Worm (Caenorhabditis elegans) whole organism, L2 larva: ENCODE data around the gene hgap-2.

ENCODE experiments used
- R02D3.7 ChIP-seq: fragments of 150-350 bp; optimal IDR thresholded peaks from 2 replicates; lab custom pipeline; 2014; ENCODE audit warnings: missing biosample characterization, missing genetic modification characterization
- Y55F3AM.14 ChIP-seq: fragments of 200-800 bp; sonication (Bioruptor generic); optimal IDR thresholded peaks from 2 replicates; lab custom pipeline; 2018; ENCODE audit warnings: mild to moderate bottlenecking, missing genetic modification characterization, missing compliant biosample characterization
- ZK546.5 ChIP-seq: sonication (generic microtip); optimal IDR thresholded peaks from 2 replicates; lab custom pipeline; 2017; ENCODE audit warnings: missing biosample characterization, missing genetic modification characterization
- alr-1 ChIP-seq: fragments of 150-350 bp; optimal IDR thresholded peaks from 2 replicates; lab custom pipeline; 2014; ENCODE audit warnings: missing biosample characterization, missing genetic modification characterization
- ama-1 ChIP-seq: fragments of 150-350 bp; optimal IDR thresholded peaks from 2 replicates; lab custom pipeline; 2018; ENCODE audit warnings: inconsistent platforms
- blmp-1 ChIP-seq: sonication (generic microtip); optimal IDR thresholded peaks from 2 replicates; lab custom pipeline; 2017; ENCODE audit warnings: missing genetic modification characterization, mild to moderate bottlenecking, missing compliant biosample characterization, antibody characterized with exemption, moderate library complexity; ENCODE audit not compliant: insufficient read depth
- crh-2 ChIP-seq: sonication (generic microtip); optimal IDR thresholded peaks from 2 replicates; lab custom pipeline; 2017; ENCODE audit warnings: missing biosample characterization, missing genetic modification characterization
- dmd-4 ChIP-seq: sonication (generic microtip); optimal IDR thresholded peaks from 2 replicates; lab custom pipeline; 2017; ENCODE audit warnings: missing biosample characterization, missing genetic modification characterization
- elt-1 ChIP-seq: fragments of 150-350 bp; optimal IDR thresholded peaks from 2 replicates; lab custom pipeline; 2014; ENCODE audit warnings: missing biosample characterization, missing genetic modification characterization
- fos-1 ChIP-seq: fragments of 150-350 bp; optimal IDR thresholded peaks from 2 replicates; lab custom pipeline; 2014; ENCODE audit warnings: missing biosample characterization, missing genetic modification characterization
- lin-11 ChIP-seq: fragments of 150-350 bp; sonication (generic microtip); optimal IDR thresholded peaks from 2 replicates; lab custom pipeline; 2014; ENCODE audit warnings: missing biosample characterization, missing genetic modification characterization, inconsistent platforms, mixed read lengths
- lin-13 ChIP-seq: fragments of 150-350 bp; optimal IDR thresholded peaks from 2 replicates; lab custom pipeline; 2014; ENCODE audit warnings: missing biosample characterization, missing genetic modification reagents, missing genetic modification characterization
- lsy-2 ChIP-seq, 2 experiments: fragments of 150-350 bp in 1 of 2; sonication (generic microtip) in 1 of 2; optimal IDR thresholded peaks; 2 replicates each; lab custom pipeline; 2014 to 2017; ENCODE audit warnings: missing biosample characterization in 2 of 2, missing genetic modification characterization in 2 of 2
- mab-5 ChIP-seq: fragments of 150-350 bp; optimal IDR thresholded peaks from 2 replicates; lab custom pipeline; 2014; ENCODE audit warnings: missing biosample characterization, missing genetic modification characterization
- mbf-1 ChIP-seq: sonication (generic microtip); optimal IDR thresholded peaks from 2 replicates; lab custom pipeline; 2017; ENCODE audit warnings: missing biosample characterization, missing genetic modification characterization
- mdl-1 ChIP-seq, 2 experiments: fragments of 150-350 bp in 1 of 2; sonication (generic microtip) in 1 of 2; optimal IDR thresholded peaks; 2 replicates each; lab custom pipeline; 2017; ENCODE audit warnings: missing biosample characterization in 2 of 2, missing genetic modification characterization in 2 of 2
- nhr-10 ChIP-seq: sonication (generic microtip); optimal IDR thresholded peaks from 2 replicates; lab custom pipeline; 2017; ENCODE audit warnings: missing biosample characterization, missing genetic modification characterization
- nhr-11 ChIP-seq: fragments of 150-350 bp; optimal IDR thresholded peaks from 2 replicates; lab custom pipeline; 2014; ENCODE audit warnings: missing biosample characterization, missing genetic modification characterization
- nhr-129 ChIP-seq: fragments of 150-350 bp; optimal IDR thresholded peaks from 2 replicates; lab custom pipeline; 2014; ENCODE audit warnings: missing biosample characterization, missing genetic modification characterization
- nhr-21 ChIP-seq: fragments of 150-350 bp; optimal IDR thresholded peaks from 2 replicates; lab custom pipeline; 2014; ENCODE audit warnings: missing biosample characterization, missing genetic modification characterization
- nhr-23 ChIP-seq: fragments of 150-350 bp; optimal IDR thresholded peaks from 2 replicates; lab custom pipeline; 2014; ENCODE audit warnings: missing biosample characterization, missing genetic modification reagents, missing genetic modification characterization
- peb-1 ChIP-seq: fragments of 150-350 bp; optimal IDR thresholded peaks from 2 replicates; lab custom pipeline; 2014; ENCODE audit warnings: missing biosample characterization, missing genetic modification characterization
- sem-4 ChIP-seq: fragments of 150-350 bp; optimal IDR thresholded peaks from 2 replicates; lab custom pipeline; 2014; ENCODE audit warnings: missing biosample characterization, missing genetic modification reagents, missing genetic modification characterization
- skn-1 ChIP-seq: sonication (generic microtip); optimal IDR thresholded peaks from 2 replicates; lab custom pipeline; 2017; ENCODE audit warnings: missing biosample characterization, missing genetic modification characterization
- sma-3 ChIP-seq: sonication (generic microtip); optimal IDR thresholded peaks from 2 replicates; lab custom pipeline; 2016; ENCODE audit warnings: missing genetic modification reagents, missing genetic modification characterization, missing compliant biosample characterization
- snpc-4 ChIP-seq: fragments of 150-350 bp; optimal IDR thresholded peaks from 2 replicates; lab custom pipeline; 2014; ENCODE audit warnings: missing biosample characterization, missing genetic modification characterization
- unc-39 ChIP-seq: fragments of 150-350 bp; optimal IDR thresholded peaks from 2 replicates; lab custom pipeline; 2014; ENCODE audit warnings: missing biosample characterization, missing genetic modification characterization
- unc-55 ChIP-seq: fragments of 150-350 bp; sonication (generic microtip); optimal IDR thresholded peaks from 3 replicates; lab custom pipeline; 2014; ENCODE audit warnings: missing biosample characterization, missing genetic modification reagents, missing genetic modification characterization
- unc-62 ChIP-seq: fragments of 150-350 bp; optimal IDR thresholded peaks from 2 replicates; lab custom pipeline; 2014; ENCODE audit warnings: missing biosample characterization, missing genetic modification reagents, missing genetic modification characterization
- zag-1 ChIP-seq: fragments of 150-350 bp; optimal IDR thresholded peaks from 2 replicates; lab custom pipeline; 2014; ENCODE audit warnings: missing biosample characterization, missing genetic modification characterization
- ztf-1 ChIP-seq: fragments of 200-800 bp; sonication (Bioruptor generic); conservative IDR thresholded peaks from 2 replicates; pipeline ENCODE4 v1.3.6; 2022; ENCODE audit warnings: missing genetic modification characterization, missing compliant biosample characterization
- ztf-11 ChIP-seq: sonication (generic microtip); optimal IDR thresholded peaks from 2 replicates; lab custom pipeline; 2017; ENCODE audit warnings: missing biosample characterization, missing genetic modification characterization
- ztf-4 ChIP-seq: fragments of 150-350 bp; optimal IDR thresholded peaks from 2 replicates; lab custom pipeline; 2014; ENCODE audit warnings: missing biosample characterization, missing genetic modification characterization

Gene hgap-2

DNA sequence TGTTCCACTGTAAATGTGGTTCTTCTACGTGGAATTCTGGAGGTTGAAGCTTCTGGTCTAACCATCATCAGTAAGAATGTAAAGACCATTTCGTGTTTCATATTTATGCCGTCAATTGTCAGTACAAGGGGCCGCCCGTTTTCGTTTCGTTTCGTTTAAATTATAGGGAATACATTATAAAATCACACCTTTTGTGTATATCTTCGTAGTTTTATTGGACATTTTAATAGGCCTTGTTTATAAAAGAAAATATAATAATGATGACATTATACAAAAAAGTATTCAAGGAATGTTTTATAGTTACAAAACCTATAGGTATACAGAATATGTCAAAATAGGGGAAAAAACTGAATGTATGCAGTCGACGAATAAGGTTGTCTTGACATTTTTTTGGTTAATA is 19.0 kb upstream of the hgap-2 start, which contains the start of gene ceh-7:
Gene ceh-7 (minus strand): TSS at position 101 of the 400 bp plus-strand sequence.
- TF ChIP-seq unc-55 (GFP tag; lab: Kevin White, UChicago) (no peak), mab-5 (tag; lab: Kevin White, UChicago) (no peak), R02D3.7 (tag; lab: Kevin White, UChicago) (no peak), nhr-21 (tag; lab: Kevin White, UChicago) (no peak), elt-1 (tag; lab: Kevin White, UChicago) (no peak), nhr-11 (tag; lab: Kevin White, UChicago) (no peak), alr-1 (tag; lab: Kevin White, UChicago) (no peak), nhr-10 (no peak), peb-1 (tag; lab: Kevin White, UChicago) (no peak), unc-62 (no peak), nhr-129 (tag; lab: Kevin White, UChicago) (no peak), crh-2 (tag; lab: Kevin White, UChicago) (no peak)
- TF ChIP-seq, all 48 proteins: peak for 0

DNA sequence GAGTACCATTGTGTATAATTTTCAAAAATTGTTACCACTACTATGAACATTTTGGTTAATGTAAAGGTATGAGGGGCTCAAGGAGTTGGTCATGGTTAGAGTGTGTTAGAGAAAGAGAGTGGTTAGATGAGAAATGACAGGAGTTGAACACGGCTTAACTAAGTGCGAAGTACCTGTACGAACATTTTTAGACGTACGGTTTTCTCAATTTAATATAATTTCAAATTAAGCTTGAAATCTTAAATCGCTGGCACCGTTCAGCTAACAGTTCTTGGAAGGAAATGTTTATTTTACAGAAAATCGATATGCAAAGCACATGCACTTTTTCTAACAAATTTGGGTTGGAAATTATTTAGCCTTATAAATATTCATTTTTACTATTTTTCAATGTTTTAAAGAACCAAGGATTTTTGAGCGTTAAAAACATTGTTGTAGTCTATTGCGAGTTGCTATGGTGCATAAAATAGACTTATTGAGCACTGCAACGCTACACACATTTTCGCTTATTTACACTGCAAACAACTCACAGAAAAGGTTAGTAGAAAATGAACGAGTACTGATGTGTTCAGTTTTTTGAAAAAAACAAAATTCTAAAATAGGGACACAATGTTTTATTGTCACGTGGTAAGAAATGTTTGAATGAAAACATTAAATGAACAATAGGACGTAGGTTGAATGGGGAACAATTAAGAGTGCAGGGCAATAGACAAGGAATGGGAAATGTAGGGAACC is 17.1 kb upstream of the hgap-2 start, which contains the start of gene sphk-1:
Gene sphk-1 (minus strand): TSS at position 51 of the 732 bp plus-strand sequence.
- TF ChIP-seq unc-39 (tag; lab: Kevin White, UChicago) = no peak
- TF ChIP-seq R02D3.7 (tag; lab: Kevin White, UChicago) = no peak
- TF ChIP-seq ama-1 (lab: Kevin White, UChicago) = no peak
- no peak for TF ChIP-seq zag-1 (tag; lab: Kevin White, UChicago)
- no peak for TF ChIP-seq lin-13 (GFP tag; lab: Kevin White, UChicago)
- TF ChIP-seq nhr-21 (tag; lab: Kevin White, UChicago) = no peak
- no peak for TF ChIP-seq nhr-129 (tag; lab: Kevin White, UChicago)
- no peak for TF ChIP-seq fos-1
- no peak for TF ChIP-seq nhr-11 (tag; lab: Kevin White, UChicago)
- TF ChIP-seq ztf-1 (GFP tag; lab: Robert Waterston, UW) = no peak
- no peak for TF ChIP-seq mbf-1
- TF ChIP-seq nhr-23 = no peak
- TF ChIP-seq ztf-4 (tag; lab: Kevin White, UChicago) = no peak
- no peak for TF ChIP-seq ztf-11
- TF ChIP-seq snpc-4 (tag; lab: Kevin White, UChicago) = no peak
- no peak for TF ChIP-seq ZK546.5 (tag; lab: Kevin White, UChicago)
- no peak for TF ChIP-seq mdl-1 (tag; optimal IDR thresholded peaks at IDR 0.05; lab: Kevin White, UChicago)
- TF ChIP-seq, all 48 proteins: peak for 0

DNA sequence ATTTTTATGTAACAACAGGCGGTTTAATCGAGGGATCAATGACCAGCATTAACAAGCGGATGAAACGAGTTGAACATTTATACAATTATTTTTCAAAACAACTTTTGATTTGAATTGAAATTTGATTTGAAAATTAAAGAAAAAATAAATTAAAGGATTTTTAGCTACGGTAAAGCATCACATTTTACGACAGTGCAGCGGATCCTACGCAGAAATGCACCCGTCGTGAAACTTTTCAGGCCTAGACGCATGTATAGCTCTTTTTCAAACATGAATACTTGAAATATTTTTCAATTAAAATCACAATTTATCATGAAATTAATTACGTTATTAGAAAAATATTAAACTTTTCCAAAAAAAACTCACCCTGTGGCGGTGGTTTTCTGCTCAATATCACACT is 16.3 kb upstream of the hgap-2 start:
- TF ChIP-seq sem-4 (tag; lab: Kevin White, UChicago) (no peak), lsy-2 (tag; optimal IDR thresholded peaks at IDR 0.05; lab: Kevin White, UChicago) (peak in 1 of 2 experiments; percentile 86), zag-1 (tag; lab: Kevin White, UChicago) (no peak)

DNA sequence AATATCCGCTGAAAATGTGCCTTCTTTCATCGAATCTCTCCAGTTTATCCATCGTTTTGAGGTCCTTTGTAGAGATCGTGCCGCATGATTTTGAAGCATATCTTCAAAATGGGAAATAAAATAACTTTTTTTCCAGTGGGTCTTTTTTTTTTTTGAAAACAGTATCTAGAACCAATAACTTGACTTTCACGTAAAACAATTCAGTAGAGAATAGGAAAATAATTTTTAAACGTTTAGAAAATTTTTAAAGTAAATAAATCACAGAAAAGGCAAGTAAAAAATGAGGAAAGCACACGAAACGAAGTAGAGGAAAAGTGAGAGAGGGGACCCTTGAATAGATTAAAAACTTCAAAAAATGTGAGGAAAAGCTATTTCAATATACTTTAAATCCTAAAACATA is 14.1 kb upstream of the hgap-2 start, which contains the start of gene chdh-1:
Gene chdh-1 (minus strand): TSS at position 101 of the 400 bp plus-strand sequence.
- TF ChIP-seq lin-13 (GFP tag; lab: Kevin White, UChicago) (no peak), crh-2 (tag; lab: Kevin White, UChicago) (no peak), dmd-4 (tag; lab: Kevin White, UChicago) (no peak), lin-11 (tag; lab: Kevin White, UChicago) (no peak), mdl-1 (tag; optimal IDR thresholded peaks at IDR 0.05; lab: Kevin White, UChicago) (no peak), peb-1 (tag; lab: Kevin White, UChicago) (no peak), skn-1 (tag; lab: Kevin White, UChicago) (no peak), zag-1 (tag; lab: Kevin White, UChicago) (no peak), sma-3 (GFP tag; lab: Kevin White, UChicago) (no peak), nhr-21 (tag; lab: Kevin White, UChicago) (no peak), mab-5 (tag; lab: Kevin White, UChicago) (no peak), ztf-4 (tag; lab: Kevin White, UChicago) (no peak), unc-55 (GFP tag; lab: Kevin White, UChicago) (no peak), unc-62 (no peak), nhr-10 (no peak), Y55F3AM.14 (GFP tag; lab: Kevin White, UChicago) (no peak), blmp-1 (tag; lab: Kevin White, UChicago) (no peak)
